Worm (Caenorhabditis elegans): ENCODE data around the gene T07A5.1.

Gene T07A5.1

DNA sequence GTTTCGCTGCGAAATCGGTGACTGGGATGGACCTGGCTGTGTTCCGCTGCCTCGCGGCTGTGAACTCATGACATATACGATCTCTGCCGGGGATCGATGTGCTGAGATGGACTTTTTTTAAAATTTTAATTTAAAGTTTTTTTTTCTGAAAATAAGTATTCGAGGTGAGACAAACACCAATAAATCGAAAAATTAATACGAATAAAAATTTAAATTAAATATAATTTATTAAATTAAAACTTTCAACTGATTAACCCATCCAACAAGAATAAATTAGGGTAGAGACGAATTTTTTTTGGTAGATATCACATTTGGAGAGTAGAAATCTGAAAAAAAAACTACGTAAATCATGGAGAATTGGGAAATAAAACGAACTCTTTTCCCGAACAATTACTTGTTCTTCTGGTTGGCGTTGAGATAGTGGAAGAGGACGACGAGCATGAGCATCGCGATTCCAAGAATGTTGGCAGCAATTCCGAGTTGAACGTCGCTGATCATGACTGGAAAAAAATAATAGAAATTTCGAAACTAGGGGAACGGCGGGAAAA lies 12.1 kb upstream of the T07A5.1 start, which contains the start of the genes unc-50 and ostf-4:
Gene unc-50, minus strand, starts transcription at position 101 of the 548 bp plus-strand sequence.
Gene ostf-4, minus strand, starts transcription at position 498 of the 548 bp plus-strand sequence.
- TF ChIP-seq nfya-1 (tag; optimal IDR thresholded peaks at IDR 0.05; ENCODE audit: insufficient read depth) (no peak), egl-5 (tag; optimal IDR thresholded peaks at IDR 0.05) (no peak), mdl-1 (tag; optimal IDR thresholded peaks at IDR 0.05) (no peak), elt-1 (tag; optimal IDR thresholded peaks at IDR 0.05) (no peak), daf-12 (tag; optimal IDR thresholded peaks at IDR 0.05) (no peak)

DNA sequence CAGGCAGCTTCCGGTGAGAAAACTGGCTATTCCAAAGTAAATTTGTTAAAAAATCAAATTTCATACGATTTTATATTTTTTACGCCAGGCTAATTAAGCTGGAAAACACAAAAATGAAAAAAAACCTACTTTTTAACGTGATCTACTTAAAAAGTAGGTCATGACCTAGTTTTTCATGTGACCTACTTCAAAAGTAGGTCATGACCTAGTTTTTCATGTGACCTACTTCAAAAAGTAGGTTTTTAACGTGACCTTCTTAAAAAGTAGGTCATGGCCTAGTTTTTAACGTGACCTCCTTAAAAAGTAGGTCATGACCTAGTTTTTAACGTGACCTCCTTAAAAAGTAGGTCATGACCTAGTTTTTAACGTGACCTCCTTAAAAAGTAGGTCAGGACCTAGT lies 10.7 kb upstream of the T07A5.1 start:
- TF ChIP-seq nhr-23 (tag; optimal IDR thresholded peaks at IDR 0.05): peak; percentile 68

DNA sequence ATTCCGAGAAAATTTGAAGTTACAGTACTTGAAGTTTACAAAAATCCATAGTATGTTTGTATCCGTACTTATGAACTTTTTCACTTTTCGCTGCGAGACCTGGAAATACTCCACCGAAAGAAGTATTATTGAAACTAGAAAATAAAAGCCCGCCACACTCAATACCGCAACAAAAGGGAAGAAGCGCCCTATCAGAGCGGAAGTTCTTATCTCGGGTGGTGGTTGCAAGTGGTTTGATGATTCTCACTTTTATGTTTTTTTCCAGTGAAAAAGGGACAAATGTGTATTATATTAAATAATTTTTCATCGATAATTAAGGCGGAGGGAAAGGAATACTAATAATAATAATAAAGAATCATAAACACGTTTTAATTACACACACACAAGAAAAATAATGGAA lies 8.2 kb upstream of the T07A5.1 start:
- TF ChIP-seq pha-4 (tag; optimal IDR thresholded peaks at IDR 0.05) (peak; percentile 16), fos-1 (tag; optimal IDR thresholded peaks at IDR 0.05) (no peak), nhr-12 (tag; optimal IDR thresholded peaks at IDR 0.05) (no peak), elt-2 (tag; optimal IDR thresholded peaks at IDR 0.05) (peak; percentile 70)

DNA sequence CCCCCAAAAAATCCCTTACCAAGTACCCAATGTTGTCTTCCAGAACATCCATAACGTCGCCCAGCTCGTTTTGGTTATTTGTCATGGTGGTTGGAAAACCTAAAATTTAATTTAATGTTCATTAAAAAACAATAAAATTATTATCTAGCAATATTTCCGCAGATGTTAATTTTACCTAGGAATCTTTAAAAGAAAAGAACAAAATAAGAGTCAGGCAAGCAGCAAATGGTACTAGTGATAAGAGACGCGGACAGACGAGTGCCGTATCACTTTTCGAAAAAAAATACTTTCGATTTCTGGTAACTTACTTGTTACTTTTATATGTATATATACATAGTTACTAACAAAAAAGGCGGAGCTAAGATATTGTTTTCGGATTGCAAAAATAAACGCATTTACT lies 5.0 kb upstream of the T07A5.1 start, which contains the start of gene T07A5.7:
Gene T07A5.7, minus strand, starts transcription at position 101 of the 400 bp plus-strand sequence.
- TF ChIP-seq nhr-25 (tag; optimal IDR thresholded peaks at IDR 0.05) (no peak), nhr-77 (tag; optimal IDR thresholded peaks at IDR 0.05) (no peak), zag-1 (tag; optimal IDR thresholded peaks at IDR 0.05) (no peak), eor-1 (tag; optimal IDR thresholded peaks at IDR 0.05) (no peak), nhr-11 (tag; optimal IDR thresholded peaks at IDR 0.05) (no peak), jun-1 (tag; optimal IDR thresholded peaks at IDR 0.05) (no peak), ceh-9 (tag; optimal IDR thresholded peaks at IDR 0.05) (no peak), fkh-2 (tag; optimal IDR thresholded peaks at IDR 0.05) (no peak), unc-39 (tag; optimal IDR thresholded peaks at IDR 0.05) (no peak), nhr-67 (tag; optimal IDR thresholded peaks at IDR 0.05) (no peak), nhr-23 (tag; optimal IDR thresholded peaks at IDR 0.05) (no peak), nhr-237 (tag; optimal IDR thresholded peaks at IDR 0.05) (no peak), unc-62 (GFP tag; optimal IDR thresholded peaks at IDR 0.05) (no peak), ZK546.5 (tag; optimal IDR thresholded peaks at IDR 0.05) (no peak)

DNA sequence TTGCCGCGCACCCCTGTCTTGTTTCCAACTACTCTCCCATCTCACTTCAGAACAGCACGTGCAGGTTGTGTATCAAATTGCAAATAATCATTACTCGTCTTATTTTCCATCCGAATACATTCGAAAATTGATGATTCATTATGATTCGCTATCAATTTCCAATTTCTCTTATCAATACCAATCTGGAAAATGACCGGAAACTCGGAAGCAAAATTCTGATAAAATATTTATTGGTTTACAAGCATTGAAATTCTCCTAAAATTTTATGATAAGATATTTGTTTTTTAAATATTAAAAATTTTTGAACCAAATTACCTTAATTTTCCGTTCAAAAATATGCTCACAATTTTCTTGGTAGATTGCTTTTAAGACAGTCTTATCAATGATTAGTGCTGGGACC lies 702 bp downstream of the T07A5.1 start:
- no peak for TF ChIP-seq mml-1 (tag; optimal IDR thresholded peaks at IDR 0.05)
- TF ChIP-seq nhr-25 (tag; optimal IDR thresholded peaks at IDR 0.05): no peak
- no peak for TF ChIP-seq fkh-10 (GFP tag; optimal IDR thresholded peaks at IDR 0.05)
- no peak for TF ChIP-seq ztf-11 (tag; optimal IDR thresholded peaks at IDR 0.05)
- TF ChIP-seq elt-3 (tag; optimal IDR thresholded peaks at IDR 0.05): no peak
- TF ChIP-seq elt-2 (tag; optimal IDR thresholded peaks at IDR 0.05): peak; percentile 71
- peak; percentile 59 for TF ChIP-seq pqm-1 (tag; optimal IDR thresholded peaks at IDR 0.05)
- TF ChIP-seq zag-1 (tag; optimal IDR thresholded peaks at IDR 0.05): no peak
- TF ChIP-seq fos-1 (tag; optimal IDR thresholded peaks at IDR 0.05): no peak
- no peak for TF ChIP-seq skn-1 (tag; optimal IDR thresholded peaks at IDR 0.05)
- no peak for TF ChIP-seq egl-27 (tag; optimal IDR thresholded peaks at IDR 0.05)
- TF ChIP-seq jun-1 (tag; optimal IDR thresholded peaks at IDR 0.05): peak; percentile 24

DNA sequence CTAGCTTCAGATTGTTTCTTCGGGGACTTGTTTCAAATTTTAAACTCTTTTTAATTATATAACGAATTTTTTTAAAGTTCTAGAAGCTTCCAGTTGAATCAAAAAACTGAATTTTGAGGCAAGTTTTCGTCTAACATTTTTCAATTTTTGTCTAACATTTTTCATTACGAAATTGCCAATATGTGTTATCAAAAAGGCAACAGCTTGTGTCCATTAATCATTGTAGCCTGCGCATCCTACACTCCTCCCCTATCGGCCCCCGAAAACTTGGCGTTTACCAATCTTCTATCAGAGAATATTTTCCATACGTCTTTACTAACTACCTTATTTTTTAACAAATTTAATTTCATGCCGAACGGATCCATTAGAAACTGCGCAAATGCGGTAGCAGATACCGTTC lies 5.9 kb downstream of the T07A5.1 start, which contains the start of gene vglu-3:
Gene vglu-3, plus strand, starts transcription at position 301 of the 400 bp plus-strand sequence.
- no peak for TF ChIP-seq nhr-25 (tag; optimal IDR thresholded peaks at IDR 0.05)
- no peak for TF ChIP-seq mdl-1 (tag; optimal IDR thresholded peaks at IDR 0.05)
- TF ChIP-seq nhr-12 (tag; optimal IDR thresholded peaks at IDR 0.05): no peak
- TF ChIP-seq nfya-1 (tag; optimal IDR thresholded peaks at IDR 0.05; ENCODE audit: insufficient read depth): no peak
- no peak for TF ChIP-seq eor-1 (tag; optimal IDR thresholded peaks at IDR 0.05)
- no peak for TF ChIP-seq snpc-4 (tag; optimal IDR thresholded peaks at IDR 0.05)
- no peak for TF ChIP-seq elt-2 (tag; optimal IDR thresholded peaks at IDR 0.05)

Measured in whole organism, L3 larva.